Worm (Caenorhabditis elegans) whole organism, L1 larva: Measurements from ENCODE around the gene F40F8.12.

ENCODE experiments used
- C04F5.9 ChIP-seq: sonication (generic microtip); optimal IDR thresholded peaks from 2 replicates; lab custom pipeline; 2016; ENCODE audit warnings: missing genetic modification characterization, missing compliant biosample characterization
- C16A3.4 ChIP-seq: fragments of 150-350 bp; optimal IDR thresholded peaks from 2 replicates; lab custom pipeline; 2014; ENCODE audit warnings: missing biosample characterization, missing genetic modification characterization
- alr-1 ChIP-seq: fragments of 200-800 bp; sonication (Bioruptor generic); optimal IDR thresholded peaks from 2 replicates; lab custom pipeline; 2018; ENCODE audit warnings: borderline replicate concordance, mild to moderate bottlenecking, missing genetic modification characterization, missing compliant biosample characterization
- aly-2 ChIP-seq: fragments of 150-350 bp; optimal IDR thresholded peaks from 2 replicates; lab custom pipeline; 2014; ENCODE audit warnings: missing biosample characterization, missing genetic modification characterization
- ama-1 ChIP-seq: fragments of 150-350 bp; optimal IDR thresholded peaks from 2 replicates; lab custom pipeline; 2014
- blmp-1 ChIP-seq: fragments of 150-350 bp; optimal IDR thresholded peaks from 2 replicates; lab custom pipeline; 2014; ENCODE audit warnings: missing biosample characterization, missing genetic modification characterization
- ceh-8 ChIP-seq: fragments of 200-800 bp; sonication (Bioruptor generic); optimal IDR thresholded peaks from 2 replicates; lab custom pipeline; 2018; ENCODE audit warnings: mild to moderate bottlenecking, missing genetic modification characterization, moderate library complexity, missing compliant biosample characterization
- ceh-82 ChIP-seq, 3 experiments: fragments of 150-350 bp in 1 of 3; sonication (generic microtip) in 2 of 3; optimal IDR thresholded peaks; 2 replicates each; lab custom pipeline; 2014 to 2017; ENCODE audit warnings: missing biosample characterization in 3 of 3, missing genetic modification characterization in 3 of 3
- ceh-88 ChIP-seq: fragments of 200-800 bp; sonication (Bioruptor generic); IDR thresholded peaks from 2 replicates; pipeline ENCODE4 v1.3.6; 2022; ENCODE audit warnings: missing genetic modification characterization, missing compliant biosample characterization
- dsc-1 ChIP-seq: sonication (generic microtip); optimal IDR thresholded peaks from 2 replicates; lab custom pipeline; 2016; ENCODE audit warnings: mild to moderate bottlenecking, missing genetic modification characterization, missing compliant biosample characterization
- efl-1 ChIP-seq, 4 experiments: fragments of 150-350 bp; optimal IDR thresholded peaks in 3 of 4; peaks in 1 of 4; 1 replicate in 1 of 4; 2 replicates in 3 of 4; lab custom pipeline; 2014; ENCODE audit warnings: missing biosample characterization in 2 of 4, missing genetic modification characterization in 2 of 4, missing genetic modification reagents in 2 of 4
- efl-3 ChIP-seq: fragments of 200-800 bp; sonication (Bioruptor generic); optimal IDR thresholded peaks from 2 replicates; lab custom pipeline; 2018; ENCODE audit warnings: mild to moderate bottlenecking, missing genetic modification characterization, missing compliant biosample characterization
- egl-13 ChIP-seq: sonication (generic microtip); optimal IDR thresholded peaks from 2 replicates; lab custom pipeline; 2016; ENCODE audit warnings: missing genotype, missing genetic modification reagents, missing genetic modification characterization, missing compliant biosample characterization
- egl-27 ChIP-seq, 2 experiments: fragments of 150-350 bp in 1 of 2; sonication (generic microtip); optimal IDR thresholded peaks; 3 replicates each; lab custom pipeline; 2017 to 2018; ENCODE audit warnings: missing biosample characterization in 2 of 2, missing genetic modification characterization in 2 of 2, missing genetic modification reagents in 2 of 2
- ets-5 ChIP-seq: fragments of 200-800 bp; sonication (Bioruptor generic); IDR thresholded peaks from 2 replicates; pipeline ENCODE4 v1.3.6; 2022; ENCODE audit warnings: missing genetic modification characterization, missing compliant biosample characterization
- fkh-10 ChIP-seq: sonication (generic microtip); optimal IDR thresholded peaks from 2 replicates; lab custom pipeline; 2017; ENCODE audit warnings: missing biosample characterization, missing genetic modification reagents, missing genetic modification characterization
- fkh-4 ChIP-seq: sonication (generic microtip); optimal IDR thresholded peaks from 2 replicates; lab custom pipeline; 2016; ENCODE audit warnings: missing compliant biosample characterization, missing genetic modification characterization, borderline replicate concordance
- hlh-17 ChIP-seq: fragments of 200-800 bp; sonication (Bioruptor generic); optimal IDR thresholded peaks from 2 replicates; lab custom pipeline; 2018; ENCODE audit warnings: missing genetic modification characterization, mild to moderate bottlenecking, missing compliant biosample characterization, moderate library complexity, borderline replicate concordance
- hpl-2 ChIP-seq: fragments of 150-350 bp; optimal IDR thresholded peaks from 2 replicates; lab custom pipeline; 2014; ENCODE audit warnings: missing biosample characterization, missing genetic modification reagents, missing genetic modification characterization
- irx-1 ChIP-seq: sonication (generic microtip); optimal IDR thresholded peaks from 2 replicates; lab custom pipeline; 2016; ENCODE audit warnings: missing genetic modification characterization, missing compliant biosample characterization
- isw-1 ChIP-seq: fragments of 200-800 bp; sonication (Bioruptor generic); IDR thresholded peaks from 2 replicates; pipeline ENCODE4 v1.3.6; 2022; ENCODE audit warnings: missing genetic modification characterization, missing compliant biosample characterization
- jun-1 ChIP-seq: fragments of 150-350 bp; optimal IDR thresholded peaks from 2 replicates; lab custom pipeline; 2014; ENCODE audit warnings: missing biosample characterization, missing genetic modification reagents, missing genetic modification characterization
- lin-14 ChIP-seq: fragments of 200-800 bp; sonication (Bioruptor generic); optimal IDR thresholded peaks from 2 replicates; lab custom pipeline; 2018; ENCODE audit warnings: mild to moderate bottlenecking, missing genetic modification characterization, moderate library complexity, missing compliant biosample characterization
- lin-15B ChIP-seq: fragments of 150-350 bp; sonication (generic microtip); optimal IDR thresholded peaks from 3 replicates; lab custom pipeline; 2014; ENCODE audit warnings: missing biosample characterization, missing genetic modification characterization
- lin-35 ChIP-seq, 2 experiments: fragments of 150-350 bp; optimal IDR thresholded peaks; 2 replicates each; lab custom pipeline; 2014; ENCODE audit warnings: missing biosample characterization in 2 of 2, missing genetic modification characterization in 2 of 2, missing genetic modification reagents in 2 of 2
- lin-39 ChIP-seq: fragments of 150-350 bp; optimal IDR thresholded peaks from 2 replicates; lab custom pipeline; 2014; ENCODE audit warnings: missing biosample characterization, missing genetic modification reagents, missing genetic modification characterization
- lir-3 ChIP-seq: sonication (generic microtip); optimal IDR thresholded peaks from 2 replicates; lab custom pipeline; 2016; ENCODE audit warnings: mild to moderate bottlenecking, missing genetic modification characterization, moderate library complexity, missing compliant biosample characterization; ENCODE audit not compliant: poor library complexity
- mab-9 ChIP-seq: fragments of 200-800 bp; sonication (Bioruptor generic); IDR thresholded peaks from 2 replicates; pipeline ENCODE4 v1.3.6; 2022; ENCODE audit warnings: missing genetic modification reagents, missing genetic modification characterization, missing compliant biosample characterization
- mdl-1 ChIP-seq, 2 experiments: fragments of 150-350 bp; optimal IDR thresholded peaks; 2 replicates each; lab custom pipeline; 2014 to 2017; ENCODE audit warnings: missing biosample characterization in 2 of 2, missing genetic modification characterization in 2 of 2, inconsistent platforms in 1 of 2
- mef-2 ChIP-seq: fragments of 150-350 bp; optimal IDR thresholded peaks from 2 replicates; lab custom pipeline; 2014; ENCODE audit warnings: missing biosample characterization, missing genetic modification characterization
- mep-1 ChIP-seq: fragments of 150-350 bp; optimal IDR thresholded peaks from 2 replicates; lab custom pipeline; 2014; ENCODE audit warnings: missing biosample characterization, missing genetic modification characterization
- nhr-19 ChIP-seq: fragments of 200-800 bp; sonication (Bioruptor generic); conservative IDR thresholded peaks from 2 replicates; pipeline ENCODE4 v1.3.6; 2022; ENCODE audit warnings: missing genetic modification characterization, missing compliant biosample characterization
- nhr-237 ChIP-seq: fragments of 150-350 bp; optimal IDR thresholded peaks from 2 replicates; lab custom pipeline; 2014; ENCODE audit warnings: missing biosample characterization, missing genetic modification characterization
- nhr-28 ChIP-seq: fragments of 150-350 bp; optimal IDR thresholded peaks from 2 replicates; lab custom pipeline; 2014; ENCODE audit warnings: missing biosample characterization, missing genetic modification characterization
- nhr-47 ChIP-seq: sonication (generic microtip); optimal IDR thresholded peaks from 2 replicates; lab custom pipeline; 2016; ENCODE audit warnings: mild to moderate bottlenecking, missing genetic modification characterization, moderate library complexity, missing compliant biosample characterization
- nhr-71 ChIP-seq: sonication (generic microtip); optimal IDR thresholded peaks from 2 replicates; lab custom pipeline; 2016; ENCODE audit warnings: mild to moderate bottlenecking, missing genetic modification characterization, moderate library complexity, missing compliant biosample characterization
- nhr-76 ChIP-seq: sonication (generic microtip); optimal IDR thresholded peaks from 2 replicates; lab custom pipeline; 2017; ENCODE audit warnings: missing biosample characterization, missing genetic modification characterization
- nhr-84 ChIP-seq: sonication (generic microtip); optimal IDR thresholded peaks from 2 replicates; lab custom pipeline; 2017; ENCODE audit warnings: missing biosample characterization, missing genetic modification characterization
- pax-3 ChIP-seq: fragments of 200-800 bp; sonication (Bioruptor generic); optimal IDR thresholded peaks from 2 replicates; lab custom pipeline; 2018; ENCODE audit warnings: mild to moderate bottlenecking, missing genetic modification characterization, moderate library complexity, missing compliant biosample characterization
- pqm-1 ChIP-seq: sonication (generic microtip); optimal IDR thresholded peaks from 3 replicates; lab custom pipeline; 2017; ENCODE audit warnings: missing biosample characterization, missing genetic modification characterization
- snpc-4 ChIP-seq: fragments of 150-350 bp; optimal IDR thresholded peaks from 2 replicates; lab custom pipeline; 2014; ENCODE audit warnings: missing biosample characterization, missing genetic modification characterization
- sox-4 ChIP-seq: sonication (generic microtip); optimal IDR thresholded peaks from 2 replicates; lab custom pipeline; 2016; ENCODE audit warnings: missing genetic modification characterization, missing compliant biosample characterization
- sup-37 ChIP-seq: fragments of 200-800 bp; sonication (Bioruptor generic); optimal IDR thresholded peaks from 2 replicates; lab custom pipeline; 2018; ENCODE audit warnings: mild to moderate bottlenecking, missing genetic modification characterization, missing compliant biosample characterization
- tlp-1 ChIP-seq: fragments of 150-350 bp; optimal IDR thresholded peaks from 2 replicates; lab custom pipeline; 2014; ENCODE audit warnings: missing biosample characterization, missing genetic modification characterization
- unc-130 ChIP-seq: fragments of 150-350 bp; optimal IDR thresholded peaks from 2 replicates; lab custom pipeline; 2017; ENCODE audit warnings: missing biosample characterization, missing genetic modification characterization, inconsistent platforms
- unc-86 ChIP-seq: sonication (generic microtip); optimal IDR thresholded peaks from 2 replicates; lab custom pipeline; 2016; ENCODE audit warnings: missing genetic modification characterization, missing compliant biosample characterization
- xbp-1 ChIP-seq: sonication (generic microtip); optimal IDR thresholded peaks from 2 replicates; lab custom pipeline; 2016; ENCODE audit warnings: missing genetic modification characterization, missing compliant biosample characterization
- zag-1 ChIP-seq: fragments of 150-350 bp; optimal IDR thresholded peaks from 2 replicates; lab custom pipeline; 2014; ENCODE audit warnings: missing biosample characterization, missing genetic modification characterization
- zip-4 ChIP-seq: fragments of 200-800 bp; sonication (Bioruptor generic); optimal IDR thresholded peaks from 2 replicates; lab custom pipeline; 2018; ENCODE audit warnings: mild to moderate bottlenecking, missing genetic modification characterization, moderate library complexity, missing compliant biosample characterization

F40F8.12 gene

ce11 chrII:11101171-11101570 is 28.4 kb upstream of the F40F8.12 start:
- TF ChIP-seq nhr-237 (tag; lab: Kevin White, UChicago) (no peak), lir-3 (tag; lab: Kevin White, UChicago) (no peak), mef-2 (tag; lab: Kevin White, UChicago) (no peak), snpc-4 (tag; lab: Kevin White, UChicago) (no peak), unc-130 (tag; lab: Kevin White, UChicago) (no peak), mdl-1 (tag; optimal IDR thresholded peaks at IDR 0.05; lab: Kevin White, UChicago) (no peak), ceh-8 (GFP tag; lab: Kevin White, UChicago) (no peak), ets-5 (GFP tag; lab: Robert Waterston, UW) (no peak), zip-4 (no peak), sup-37 (GFP tag; lab: Kevin White, UChicago) (no peak), dsc-1 (no peak), tlp-1 (no peak), pqm-1 (tag; lab: Kevin White, UChicago) (no peak), nhr-28 (tag; lab: Kevin White, UChicago) (no peak), ceh-82 (tag; optimal IDR thresholded peaks at IDR 0.05; lab: Kevin White, UChicago) (no peak), alr-1 (tag; lab: Kevin White, UChicago) (no peak), pax-3 (tag; lab: Kevin White, UChicago) (no peak)

ce11 chrII:11103052-11103451 is 26.6 kb upstream of the F40F8.12 start:
- TF ChIP-seq lin-14 (GFP tag; lab: Kevin White, UChicago) (peak; percentile 94), alr-1 (tag; lab: Kevin White, UChicago) (no peak), mep-1 (tag; lab: Kevin White, UChicago) (peak; percentile 82), nhr-71 (peak; percentile 71), aly-2 (no peak), ets-5 (GFP tag; lab: Robert Waterston, UW) (no peak), fkh-10 (GFP tag; lab: Kevin White, UChicago) (no peak), ama-1 (lab: Kevin White, UChicago) (no peak), nhr-19 (peak; percentile 6; the same call in 1 of the 2 replicates), lin-35 (GFP tag; optimal IDR thresholded peaks at IDR 0.05; lab: Kevin White, UChicago) (peak; percentile 74 to 85), efl-3 (GFP tag; lab: Kevin White, UChicago) (no peak), hlh-17 (GFP tag; lab: Kevin White, UChicago) (no peak), hpl-2 (GFP tag; lab: Kevin White, UChicago) (no peak), zag-1 (tag; lab: Kevin White, UChicago) (no peak), sox-4 (tag; lab: Kevin White, UChicago) (no peak), unc-86 (tag; lab: Kevin White, UChicago) (peak; percentile 19), nhr-47 (peak; percentile 51), nhr-76 (tag; lab: Kevin White, UChicago) (no peak), irx-1 (tag; lab: Kevin White, UChicago) (no peak), C16A3.4 (tag; lab: Kevin White, UChicago) (peak; percentile 72), nhr-28 (tag; lab: Kevin White, UChicago) (no peak), pax-3 (tag; lab: Kevin White, UChicago) (peak; percentile 23), egl-27 (tag; optimal IDR thresholded peaks at IDR 0.05; lab: Kevin White, UChicago) (no peak), isw-1 (GFP tag; lab: Robert Waterston, UW) (peak; percentile 26), ceh-82 (tag; optimal IDR thresholded peaks at IDR 0.05; lab: Kevin White, UChicago) (peak in 2 of 3 experiments; percentile 9 to 73), nhr-84 (tag; lab: Kevin White, UChicago) (no peak), zip-4 (no peak), efl-1 (optimal IDR thresholded peaks at IDR 0.05; lab: Kevin White, UChicago) (peak; percentile 73 to 74), efl-1 (GFP tag; optimal IDR thresholded peaks at IDR 0.05 in 1 of 2; lab: Kevin White, UChicago) (peak; percentile 71 to 94), nhr-237 (tag; lab: Kevin White, UChicago) (no peak), fkh-4 (no peak), ceh-88 (GFP tag; lab: Robert Waterston, UW) (no peak), lin-39 (tag; lab: Kevin White, UChicago) (no peak), xbp-1 (tag; lab: Kevin White, UChicago) (peak; percentile 17), egl-13 (no peak), blmp-1 (tag; lab: Kevin White, UChicago) (peak; percentile 78), unc-130 (tag; lab: Kevin White, UChicago) (peak; percentile 75), lin-15B (tag; lab: Kevin White, UChicago) (peak; percentile 10), C04F5.9 (tag; lab: Kevin White, UChicago) (no peak), mab-9 (no peak), jun-1 (tag; lab: Kevin White, UChicago) (no peak), pqm-1 (tag; lab: Kevin White, UChicago) (no peak)
